Worm (Caenorhabditis elegans) whole organism, L1 larva: ENCODE data around the gene C44B9.2.

Experiments
- C04F5.9 ChIP-seq: sonication (generic microtip); optimal IDR thresholded peaks from 2 replicates; lab custom pipeline; 2016; ENCODE audit warnings: missing genetic modification characterization, missing compliant biosample characterization
- C16A3.4 ChIP-seq: fragments of 150-350 bp; optimal IDR thresholded peaks from 2 replicates; lab custom pipeline; 2014; ENCODE audit warnings: missing biosample characterization, missing genetic modification characterization
- C34B4.2 ChIP-seq: sonication (generic microtip); optimal IDR thresholded peaks from 2 replicates; lab custom pipeline; 2017; ENCODE audit warnings: mild to moderate bottlenecking, missing genetic modification characterization, missing compliant biosample characterization
- Y116A8C.19 ChIP-seq: sonication (generic microtip); optimal IDR thresholded peaks from 2 replicates; lab custom pipeline; 2016; ENCODE audit warnings: missing compliant biosample characterization, missing genetic modification characterization, borderline replicate concordance
- aha-1 ChIP-seq: fragments of 150-350 bp; optimal IDR thresholded peaks from 2 replicates; lab custom pipeline; 2014; ENCODE audit warnings: missing biosample characterization, missing genetic modification characterization
- alr-1 ChIP-seq: fragments of 200-800 bp; sonication (Bioruptor generic); optimal IDR thresholded peaks from 2 replicates; lab custom pipeline; 2018; ENCODE audit warnings: borderline replicate concordance, mild to moderate bottlenecking, missing genetic modification characterization, missing compliant biosample characterization
- blmp-1 ChIP-seq: fragments of 150-350 bp; optimal IDR thresholded peaks from 2 replicates; lab custom pipeline; 2014; ENCODE audit warnings: missing biosample characterization, missing genetic modification characterization
- ceh-8 ChIP-seq: fragments of 200-800 bp; sonication (Bioruptor generic); optimal IDR thresholded peaks from 2 replicates; lab custom pipeline; 2018; ENCODE audit warnings: mild to moderate bottlenecking, missing genetic modification characterization, moderate library complexity, missing compliant biosample characterization
- ceh-82 ChIP-seq, 3 experiments: fragments of 150-350 bp in 1 of 3; sonication (generic microtip) in 2 of 3; optimal IDR thresholded peaks; 2 replicates each; lab custom pipeline; 2014 to 2017; ENCODE audit warnings: missing biosample characterization in 3 of 3, missing genetic modification characterization in 3 of 3
- dsc-1 ChIP-seq: sonication (generic microtip); optimal IDR thresholded peaks from 2 replicates; lab custom pipeline; 2016; ENCODE audit warnings: mild to moderate bottlenecking, missing genetic modification characterization, missing compliant biosample characterization
- efl-1 ChIP-seq, 4 experiments: fragments of 150-350 bp; optimal IDR thresholded peaks in 3 of 4; peaks in 1 of 4; 1 replicate in 1 of 4; 2 replicates in 3 of 4; lab custom pipeline; 2014; ENCODE audit warnings: missing biosample characterization in 2 of 4, missing genetic modification characterization in 2 of 4, missing genetic modification reagents in 2 of 4
- efl-3 ChIP-seq: fragments of 200-800 bp; sonication (Bioruptor generic); optimal IDR thresholded peaks from 2 replicates; lab custom pipeline; 2018; ENCODE audit warnings: mild to moderate bottlenecking, missing genetic modification characterization, missing compliant biosample characterization
- elt-3 ChIP-seq, 6 experiments: fragments of 150-350 bp in 1 of 6; sonication (generic microtip); optimal IDR thresholded peaks; 2 replicates each; lab custom pipeline; 2017 to 2018; ENCODE audit warnings: missing biosample characterization in 6 of 6, missing genetic modification characterization in 6 of 6, inconsistent platforms in 1 of 6
- fkh-8 ChIP-seq: sonication (generic microtip); optimal IDR thresholded peaks from 2 replicates; lab custom pipeline; 2016; ENCODE audit warnings: mild to moderate bottlenecking, missing genetic modification characterization, missing compliant biosample characterization
- fos-1 ChIP-seq: fragments of 150-350 bp; optimal IDR thresholded peaks from 2 replicates; lab custom pipeline; 2014; ENCODE audit warnings: missing biosample characterization, missing genetic modification characterization
- hlh-17 ChIP-seq: fragments of 200-800 bp; sonication (Bioruptor generic); optimal IDR thresholded peaks from 2 replicates; lab custom pipeline; 2018; ENCODE audit warnings: missing genetic modification characterization, mild to moderate bottlenecking, missing compliant biosample characterization, moderate library complexity, borderline replicate concordance
- hpl-2 ChIP-seq: fragments of 150-350 bp; optimal IDR thresholded peaks from 2 replicates; lab custom pipeline; 2014; ENCODE audit warnings: missing biosample characterization, missing genetic modification reagents, missing genetic modification characterization
- irx-1 ChIP-seq: sonication (generic microtip); optimal IDR thresholded peaks from 2 replicates; lab custom pipeline; 2016; ENCODE audit warnings: missing genetic modification characterization, missing compliant biosample characterization
- isw-1 ChIP-seq: fragments of 200-800 bp; sonication (Bioruptor generic); IDR thresholded peaks from 2 replicates; pipeline ENCODE4 v1.3.6; 2022; ENCODE audit warnings: missing genetic modification characterization, missing compliant biosample characterization
- lin-13 ChIP-seq: fragments of 150-350 bp; optimal IDR thresholded peaks from 2 replicates; lab custom pipeline; 2014; ENCODE audit warnings: missing biosample characterization, missing genetic modification reagents, missing genetic modification characterization
- lin-14 ChIP-seq: fragments of 200-800 bp; sonication (Bioruptor generic); optimal IDR thresholded peaks from 2 replicates; lab custom pipeline; 2018; ENCODE audit warnings: mild to moderate bottlenecking, missing genetic modification characterization, moderate library complexity, missing compliant biosample characterization
- lin-15B ChIP-seq: fragments of 150-350 bp; sonication (generic microtip); optimal IDR thresholded peaks from 3 replicates; lab custom pipeline; 2014; ENCODE audit warnings: missing biosample characterization, missing genetic modification characterization
- lin-39 ChIP-seq: fragments of 150-350 bp; optimal IDR thresholded peaks from 2 replicates; lab custom pipeline; 2014; ENCODE audit warnings: missing biosample characterization, missing genetic modification reagents, missing genetic modification characterization
- lir-3 ChIP-seq: sonication (generic microtip); optimal IDR thresholded peaks from 2 replicates; lab custom pipeline; 2016; ENCODE audit warnings: mild to moderate bottlenecking, missing genetic modification characterization, moderate library complexity, missing compliant biosample characterization; ENCODE audit not compliant: poor library complexity
- lsy-2 ChIP-seq, 2 experiments: fragments of 150-350 bp; optimal IDR thresholded peaks; 2 replicates each; lab custom pipeline; 2014; ENCODE audit warnings: missing biosample characterization in 2 of 2, missing genetic modification characterization in 2 of 2
- mdl-1 ChIP-seq, 2 experiments: fragments of 150-350 bp; optimal IDR thresholded peaks; 2 replicates each; lab custom pipeline; 2014 to 2017; ENCODE audit warnings: missing biosample characterization in 2 of 2, missing genetic modification characterization in 2 of 2, inconsistent platforms in 1 of 2
- mef-2 ChIP-seq: fragments of 150-350 bp; optimal IDR thresholded peaks from 2 replicates; lab custom pipeline; 2014; ENCODE audit warnings: missing biosample characterization, missing genetic modification characterization
- mep-1 ChIP-seq: fragments of 150-350 bp; optimal IDR thresholded peaks from 2 replicates; lab custom pipeline; 2014; ENCODE audit warnings: missing biosample characterization, missing genetic modification characterization
- nhr-11 ChIP-seq: fragments of 150-350 bp; optimal IDR thresholded peaks from 2 replicates; lab custom pipeline; 2014; ENCODE audit warnings: missing biosample characterization, missing genetic modification characterization
- nhr-12 ChIP-seq: sonication (generic microtip); optimal IDR thresholded peaks from 2 replicates; lab custom pipeline; 2017; ENCODE audit warnings: missing biosample characterization, missing genetic modification characterization
- nhr-19 ChIP-seq: fragments of 200-800 bp; sonication (Bioruptor generic); conservative IDR thresholded peaks from 2 replicates; pipeline ENCODE4 v1.3.6; 2022; ENCODE audit warnings: missing genetic modification characterization, missing compliant biosample characterization
- nhr-20 ChIP-seq: sonication (generic microtip); optimal IDR thresholded peaks from 2 replicates; lab custom pipeline; 2016; ENCODE audit warnings: mild to moderate bottlenecking, missing genetic modification characterization, missing compliant biosample characterization
- nhr-237 ChIP-seq: fragments of 150-350 bp; optimal IDR thresholded peaks from 2 replicates; lab custom pipeline; 2014; ENCODE audit warnings: missing biosample characterization, missing genetic modification characterization
- nhr-47 ChIP-seq: sonication (generic microtip); optimal IDR thresholded peaks from 2 replicates; lab custom pipeline; 2016; ENCODE audit warnings: mild to moderate bottlenecking, missing genetic modification characterization, moderate library complexity, missing compliant biosample characterization
- nhr-76 ChIP-seq: sonication (generic microtip); optimal IDR thresholded peaks from 2 replicates; lab custom pipeline; 2017; ENCODE audit warnings: missing biosample characterization, missing genetic modification characterization
- nhr-90 ChIP-seq: sonication (generic microtip); optimal IDR thresholded peaks from 2 replicates; lab custom pipeline; 2016; ENCODE audit warnings: mild to moderate bottlenecking, missing genetic modification characterization, missing compliant biosample characterization; ENCODE audit not compliant: poor library complexity
- snpc-4 ChIP-seq: fragments of 150-350 bp; optimal IDR thresholded peaks from 2 replicates; lab custom pipeline; 2014; ENCODE audit warnings: missing biosample characterization, missing genetic modification characterization
- snu-23 ChIP-seq: sonication (generic microtip); optimal IDR thresholded peaks from 2 replicates; lab custom pipeline; 2016; ENCODE audit warnings: missing genetic modification characterization, missing compliant biosample characterization
- sptf-1 ChIP-seq: fragments of 150-350 bp; optimal IDR thresholded peaks from 2 replicates; lab custom pipeline; 2014; ENCODE audit warnings: missing biosample characterization, missing genetic modification characterization
- swsn-7 ChIP-seq: sonication (generic microtip); optimal IDR thresholded peaks from 2 replicates; lab custom pipeline; 2016; ENCODE audit warnings: missing genetic modification characterization, missing compliant biosample characterization
- unc-30 ChIP-seq: sonication (generic microtip); optimal IDR thresholded peaks from 2 replicates; lab custom pipeline; 2017; ENCODE audit warnings: missing biosample characterization, missing genetic modification characterization
- unc-62 ChIP-seq: fragments of 150-350 bp; optimal IDR thresholded peaks from 2 replicates; lab custom pipeline; 2014; ENCODE audit warnings: missing biosample characterization, missing genetic modification reagents, missing genetic modification characterization
- unc-86 ChIP-seq: sonication (generic microtip); optimal IDR thresholded peaks from 2 replicates; lab custom pipeline; 2016; ENCODE audit warnings: missing genetic modification characterization, missing compliant biosample characterization
- vab-15 ChIP-seq: sonication (generic microtip); optimal IDR thresholded peaks from 2 replicates; lab custom pipeline; 2017; ENCODE audit warnings: missing genotype, mild to moderate bottlenecking, missing genetic modification characterization, missing compliant biosample characterization
- zag-1 ChIP-seq: fragments of 150-350 bp; optimal IDR thresholded peaks from 2 replicates; lab custom pipeline; 2014; ENCODE audit warnings: missing biosample characterization, missing genetic modification characterization
- ztf-11 ChIP-seq, 2 experiments: sonication (generic microtip); optimal IDR thresholded peaks; 2 replicates each; lab custom pipeline; 2016 to 2017; ENCODE audit warnings: missing genetic modification characterization in 2 of 2, missing biosample characterization in 1 of 2, missing compliant biosample characterization in 1 of 2
- ztf-4 ChIP-seq: fragments of 150-350 bp; optimal IDR thresholded peaks from 2 replicates; lab custom pipeline; 2014; ENCODE audit warnings: missing biosample characterization, missing genetic modification characterization

C44B9.2 gene

DNA sequence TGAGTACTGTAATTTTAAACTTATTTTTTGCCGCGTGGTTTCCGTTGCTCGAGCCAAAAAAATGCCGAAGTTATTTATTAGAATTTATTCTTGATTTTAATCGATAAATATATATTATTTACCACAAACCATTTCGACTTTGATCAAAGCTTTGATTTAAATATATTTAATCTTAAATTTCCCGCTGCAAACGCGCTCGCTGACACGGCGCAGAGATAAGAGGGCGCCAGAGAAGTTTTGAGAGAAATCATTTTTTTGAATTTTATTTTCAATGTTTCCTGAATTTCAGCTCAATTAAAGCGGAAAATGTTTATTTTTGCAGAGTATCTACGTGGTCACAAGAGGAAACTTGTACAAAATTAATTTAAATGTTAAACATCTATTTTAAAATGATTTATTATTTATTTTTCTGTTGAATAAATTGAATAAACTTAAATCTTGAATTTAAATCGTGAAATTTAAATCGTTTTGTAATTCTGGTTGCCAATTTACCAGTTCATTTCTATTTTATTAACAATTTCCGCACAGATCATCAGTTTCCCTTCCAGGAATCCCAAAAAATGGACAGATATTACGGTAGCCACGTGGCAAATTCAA, 20.7 kb downstream of the C44B9.2 start, which contains the start of gene com-1 (continued):
- TF ChIP-seq mep-1 (tag; lab: Kevin White, UChicago) (peak; percentile 55), lin-14 (GFP tag; lab: Kevin White, UChicago) (no peak), isw-1 (no peak), ztf-11 (tag; optimal IDR thresholded peaks at IDR 0.05; lab: Kevin White, UChicago) (no peak), nhr-90 (peak; percentile 3), C34B4.2 (no peak), hpl-2 (GFP tag; lab: Kevin White, UChicago) (no peak), nhr-76 (no peak), nhr-19 (GFP tag; lab: Robert Waterston, UW) (no peak), nhr-237 (tag; lab: Kevin White, UChicago) (no peak), Y116A8C.19 (no peak), fkh-8 (no peak), unc-30 (no peak), snpc-4 (tag; lab: Kevin White, UChicago) (peak; percentile 22)

DNA sequence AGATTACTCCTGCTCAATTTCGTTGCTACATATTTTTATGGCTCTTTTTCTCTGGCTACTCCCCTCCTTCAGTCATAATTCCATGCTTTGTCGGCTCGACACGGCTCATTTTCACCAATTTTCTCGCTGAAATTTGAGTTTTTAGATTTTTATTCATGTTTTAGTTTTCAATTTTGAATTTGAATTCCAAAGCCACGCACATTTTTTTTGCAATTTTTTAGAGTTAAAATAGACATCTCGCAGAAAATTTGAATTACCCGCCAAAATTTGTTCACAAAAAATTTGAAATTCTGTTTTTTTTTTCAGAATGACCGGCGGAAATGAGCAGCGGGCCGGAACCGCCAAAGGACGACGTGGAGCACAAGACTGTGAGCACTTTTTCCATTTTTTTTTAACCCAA, 27.1 kb downstream of the C44B9.2 start, which contains the start of gene unc-119:
Gene unc-119 (plus strand): TSS at position 301 of the 400 bp plus-strand sequence.
- TF ChIP-seq elt-3 (tag; optimal IDR thresholded peaks at IDR 0.05; lab: Kevin White, UChicago): no peak
- TF ChIP-seq hlh-17 (GFP tag; lab: Kevin White, UChicago): no peak
- TF ChIP-seq aha-1 (tag; lab: Kevin White, UChicago): no peak
- no peak for TF ChIP-seq blmp-1 (tag; lab: Kevin White, UChicago)
- TF ChIP-seq nhr-19 (GFP tag; lab: Robert Waterston, UW): no peak
- TF ChIP-seq efl-1 (optimal IDR thresholded peaks at IDR 0.05; lab: Kevin White, UChicago): no peak
- no peak for TF ChIP-seq efl-1 (GFP tag; optimal IDR thresholded peaks at IDR 0.05 in 1 of 2; lab: Kevin White, UChicago)
- TF ChIP-seq snu-23 (GFP tag; lab: Kevin White, UChicago): no peak
- no peak for TF ChIP-seq nhr-20
- TF ChIP-seq vab-15 (tag; lab: Kevin White, UChicago): no peak
- TF ChIP-seq sptf-1 (tag; lab: Kevin White, UChicago): no peak
- TF ChIP-seq Y116A8C.19: no peak
- TF ChIP-seq ceh-8: no peak
- TF ChIP-seq irx-1 (tag; lab: Kevin White, UChicago): no peak
- TF ChIP-seq lin-15B (tag; lab: Kevin White, UChicago): no peak

DNA sequence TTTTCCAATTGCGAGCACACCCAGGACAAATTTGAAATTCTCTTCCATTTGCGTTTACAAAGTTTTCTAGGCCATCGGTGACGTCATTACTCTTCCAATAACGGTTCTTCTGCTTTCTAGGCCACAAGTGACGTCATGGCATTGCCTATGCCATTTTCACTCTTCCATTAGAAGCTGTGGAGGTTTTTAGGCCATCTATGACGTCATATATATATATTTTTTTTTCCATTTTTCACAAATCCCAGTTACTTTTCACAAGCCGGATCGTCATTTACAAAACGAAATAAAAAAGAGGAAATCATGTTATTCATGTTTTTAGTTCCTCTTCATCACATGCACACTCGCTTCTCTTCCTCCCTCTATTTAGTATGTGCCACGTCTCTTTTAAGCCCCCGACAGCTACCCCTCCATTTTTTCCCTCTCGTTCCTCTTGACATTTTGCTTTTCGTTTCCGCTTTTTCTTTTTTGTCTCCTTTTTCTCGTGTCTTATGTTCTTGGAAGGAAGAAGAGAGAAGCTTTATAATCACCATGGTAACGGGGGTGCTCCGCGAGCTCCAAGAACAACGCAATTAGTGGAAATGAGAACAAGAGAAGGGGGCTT, 27.9 kb downstream of the C44B9.2 start:
- TF ChIP-seq lin-39 (tag; lab: Kevin White, UChicago) (no peak), hlh-17 (GFP tag; lab: Kevin White, UChicago) (no peak), efl-3 (GFP tag; lab: Kevin White, UChicago) (no peak), zag-1 (tag; lab: Kevin White, UChicago) (no peak), C04F5.9 (no peak), nhr-11 (peak; percentile 60), ztf-4 (peak; percentile 50), mef-2 (no peak), isw-1 (no peak), nhr-47 (tag; lab: Kevin White, UChicago) (peak; percentile 80), swsn-7 (peak; percentile 45), lir-3 (tag; lab: Kevin White, UChicago) (peak; percentile 14), nhr-20 (peak; percentile 4), ceh-82 (tag; optimal IDR thresholded peaks at IDR 0.05; lab: Kevin White, UChicago) (peak in 1 of 3 experiments; percentile 37), alr-1 (tag; lab: Kevin White, UChicago) (no peak), fkh-8 (peak; percentile 98), C16A3.4 (tag; lab: Kevin White, UChicago) (no peak), mep-1 (tag; lab: Kevin White, UChicago) (peak; percentile 42), nhr-12 (tag; lab: Kevin White, UChicago) (no peak), snu-23 (GFP tag; lab: Kevin White, UChicago) (peak; percentile 43), unc-62 (no peak), unc-86 (peak; percentile 12), snpc-4 (tag; lab: Kevin White, UChicago) (no peak), fos-1 (tag; lab: Kevin White, UChicago) (no peak), dsc-1 (tag; lab: Kevin White, UChicago) (peak; percentile 82), sptf-1 (tag; lab: Kevin White, UChicago) (no peak), lin-13 (GFP tag; lab: Kevin White, UChicago) (no peak), mdl-1 (tag; optimal IDR thresholded peaks at IDR 0.05; lab: Kevin White, UChicago) (no peak), lsy-2 (tag; optimal IDR thresholded peaks at IDR 0.05; lab: Kevin White, UChicago) (peak; percentile 10 to 30)
